Worm (Caenorhabditis elegans): Measurements from ENCODE around the gene srv-3.

- TF ChIP-seq ces-1 (GFP tag; optimal IDR thresholded peaks at IDR 0.05): no peak
- TF ChIP-seq elt-1 (tag; optimal IDR thresholded peaks at IDR 0.05; ENCODE audit: borderline replicate concordance, insufficient read depth): no peak
- TF ChIP-seq lin-32 (GFP tag; optimal IDR thresholded peaks at IDR 0.05): no peak
Measured at ce11 chrV:19755260-19755659, 46.5 kb upstream of the srv-3 start, which contains the start of gene clec-50.

Measured in whole organism, mixed stage, embryonic.